Fruit fly (Drosophila melanogaster) S2 (cell line): ENCODE results near the gene Sgs5bis.

Experiments used
- CG8478 ChIP-seq: fragments of >200 bp; optimal IDR thresholded peaks from 2 replicates; lab custom pipeline; 2018
- CTCF ChIP-seq, 2 experiments: fragments of >200 bp; optimal IDR thresholded peaks; 2 replicates each; lab custom pipeline; 2018

The Sgs5bis gene

dm6 chr3R:17594086-17594485 is at the start of gene Sgs5bis:
Sgs5bis (plus strand) TSS chr3R:17594386.
- TF ChIP-seq CG8478 (no peak), CTCF (optimal IDR thresholded peaks at IDR 0.05; lab: Kevin White, UChicago) (no peak)

DNA sequence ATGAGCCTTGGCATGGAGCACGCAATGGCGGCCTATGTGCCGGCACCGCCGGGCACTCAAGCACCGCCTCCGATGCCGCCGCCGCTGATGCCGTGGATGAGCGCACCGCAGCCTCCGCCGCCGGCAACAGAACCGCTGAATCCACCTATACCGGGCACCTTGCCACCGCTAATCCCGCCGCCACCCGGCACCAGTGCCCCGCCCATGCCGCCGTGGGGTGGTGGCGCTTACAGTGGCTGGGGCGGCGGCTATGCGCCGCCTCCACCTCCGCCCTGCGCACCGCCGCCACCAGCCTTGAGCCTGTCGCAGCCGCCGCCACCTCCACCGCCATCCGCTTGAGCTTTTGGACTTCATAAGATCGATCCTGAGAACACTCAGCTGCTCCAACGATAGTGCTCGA is 49.6 kb upstream of the Sgs5bis start:
- no peak for TF ChIP-seq CTCF (optimal IDR thresholded peaks at IDR 0.05; lab: Kevin White, UChicago)
- no peak for TF ChIP-seq CG8478

DNA sequence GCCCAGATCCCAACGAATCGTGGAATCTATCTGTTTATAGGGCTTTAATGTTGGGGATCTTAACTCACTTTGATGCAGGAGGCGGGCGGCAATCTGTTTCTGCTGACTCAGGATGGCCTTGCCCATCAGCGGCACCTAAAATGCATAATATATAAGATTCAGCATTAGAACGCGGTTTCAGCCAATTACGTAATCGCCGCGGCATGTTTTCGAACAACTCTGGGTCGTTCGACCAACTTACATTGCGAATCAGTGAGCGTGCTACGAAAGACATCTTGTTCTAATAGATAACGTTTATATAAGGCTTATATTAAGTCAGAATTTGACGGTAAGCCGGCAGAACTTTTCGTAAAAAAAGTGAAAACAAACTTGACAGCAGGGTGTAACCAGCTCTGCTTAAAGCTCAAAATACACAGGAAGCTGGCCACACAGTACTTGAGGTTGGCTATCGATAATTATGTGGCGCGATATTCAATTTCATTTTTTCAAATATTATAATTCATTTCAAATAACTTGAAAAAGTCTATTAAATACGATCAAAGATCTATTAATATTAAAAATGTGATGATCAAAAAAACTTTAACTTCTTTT is 48.0 kb upstream of the Sgs5bis start, which contains the start of gene Prx3:
Gene Prx3 (minus strand): TSS at position 417 of the 591 bp plus-strand sequence.
- TF ChIP-seq CTCF (optimal IDR thresholded peaks at IDR 0.05; lab: Kevin White, UChicago) (no peak), CG8478 (no peak)

DNA sequence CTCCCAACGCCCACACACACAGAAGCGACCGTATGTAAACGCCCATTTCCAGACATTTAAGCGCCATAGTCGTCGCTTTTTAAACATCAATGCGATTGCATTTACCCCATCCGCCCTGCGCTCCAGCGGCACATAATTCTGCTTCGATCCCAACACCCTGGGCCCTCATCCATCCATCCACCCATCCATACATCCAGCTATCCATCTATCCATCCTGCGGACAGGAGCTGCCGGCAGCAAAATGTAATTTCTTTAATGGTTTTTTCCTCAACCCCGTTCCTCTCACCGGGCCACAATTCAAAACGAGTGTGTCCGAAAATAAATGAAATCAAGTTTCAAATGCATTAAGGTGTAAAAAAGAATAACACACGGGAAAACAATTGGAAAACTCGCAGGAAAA is 44.2 kb upstream of the Sgs5bis start:
- TF ChIP-seq CG8478 (no peak), CTCF (optimal IDR thresholded peaks at IDR 0.05; lab: Kevin White, UChicago) (no peak)

dm6 chr3R:17550827-17551468 is 43.2 kb upstream of the Sgs5bis start:
- TF ChIP-seq CG8478 (no peak), CTCF (optimal IDR thresholded peaks at IDR 0.05; lab: Kevin White, UChicago) (no peak)

- no peak for TF ChIP-seq CG8478
- TF ChIP-seq CTCF (optimal IDR thresholded peaks at IDR 0.05; lab: Kevin White, UChicago): no peak
Observed at dm6 chr3R:17557487-17557886, 36.7 kb upstream of the Sgs5bis start.

DNA sequence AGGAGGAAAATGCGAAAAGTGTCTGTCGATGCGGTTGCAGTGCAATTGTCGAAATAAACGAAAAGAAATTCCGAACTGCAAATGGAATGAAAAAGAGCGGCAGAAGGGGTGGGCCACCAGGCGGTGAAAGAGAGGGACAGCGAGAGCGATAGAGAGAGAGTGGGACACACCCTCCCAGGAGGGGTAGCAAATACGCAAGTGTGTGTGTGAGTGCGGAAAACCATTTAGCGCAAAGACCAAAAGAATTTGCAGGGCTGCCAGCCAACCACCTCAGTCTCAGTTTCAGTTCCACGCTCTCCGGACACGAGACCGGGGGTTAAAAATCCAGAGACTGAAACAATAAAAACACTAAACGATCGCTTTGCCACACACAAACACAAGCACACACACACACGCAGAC is 35.6 kb upstream of the Sgs5bis start, which contains the start of gene Hmx:
Gene Hmx (plus strand): TSS at position 301 of the 400 bp plus-strand sequence.
- TF ChIP-seq CG8478 (no peak), CTCF (optimal IDR thresholded peaks at IDR 0.05; lab: Kevin White, UChicago) (no peak)

DNA sequence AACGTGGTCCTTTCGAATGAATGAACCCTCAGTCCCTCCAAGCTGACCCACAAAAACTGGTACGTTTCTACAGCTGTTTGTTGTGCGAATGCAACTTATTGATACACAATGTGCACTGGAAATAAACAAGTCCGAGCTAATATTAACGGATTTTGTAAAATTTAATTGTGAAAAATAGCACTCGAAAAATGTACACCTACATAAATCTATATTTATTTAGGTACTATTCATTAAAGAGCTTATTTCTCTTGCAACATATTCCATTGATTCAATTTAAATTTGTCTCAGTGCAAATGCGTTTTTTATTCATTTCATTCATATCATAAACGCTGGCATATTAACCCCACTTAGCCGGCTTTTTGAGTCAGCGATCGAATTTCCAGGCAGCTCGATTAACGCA is 33.0 kb upstream of the Sgs5bis start:
- TF ChIP-seq CG8478: no peak
- TF ChIP-seq CTCF (optimal IDR thresholded peaks at IDR 0.05; lab: Kevin White, UChicago): no peak

DNA sequence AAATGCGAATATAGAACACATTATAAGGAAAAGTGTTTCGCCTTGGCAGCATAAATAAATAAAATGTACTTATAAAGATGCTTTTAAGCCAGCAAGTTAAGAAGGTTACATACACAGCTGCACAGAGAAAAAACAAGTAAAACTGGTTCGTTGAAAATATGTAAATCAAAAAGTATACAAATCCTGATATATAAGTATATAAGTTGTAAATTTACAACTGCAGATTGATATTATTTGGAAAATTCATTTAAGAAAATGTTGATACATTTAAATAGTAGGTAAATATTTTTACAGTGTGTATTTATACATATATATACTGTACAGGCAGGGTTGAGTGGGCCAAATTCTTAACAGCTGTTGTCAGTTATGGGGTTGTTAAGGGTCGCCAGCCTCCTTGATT is 29.3 kb upstream of the Sgs5bis start:
- TF ChIP-seq CG8478 (no peak), CTCF (optimal IDR thresholded peaks at IDR 0.05; lab: Kevin White, UChicago) (no peak)

DNA sequence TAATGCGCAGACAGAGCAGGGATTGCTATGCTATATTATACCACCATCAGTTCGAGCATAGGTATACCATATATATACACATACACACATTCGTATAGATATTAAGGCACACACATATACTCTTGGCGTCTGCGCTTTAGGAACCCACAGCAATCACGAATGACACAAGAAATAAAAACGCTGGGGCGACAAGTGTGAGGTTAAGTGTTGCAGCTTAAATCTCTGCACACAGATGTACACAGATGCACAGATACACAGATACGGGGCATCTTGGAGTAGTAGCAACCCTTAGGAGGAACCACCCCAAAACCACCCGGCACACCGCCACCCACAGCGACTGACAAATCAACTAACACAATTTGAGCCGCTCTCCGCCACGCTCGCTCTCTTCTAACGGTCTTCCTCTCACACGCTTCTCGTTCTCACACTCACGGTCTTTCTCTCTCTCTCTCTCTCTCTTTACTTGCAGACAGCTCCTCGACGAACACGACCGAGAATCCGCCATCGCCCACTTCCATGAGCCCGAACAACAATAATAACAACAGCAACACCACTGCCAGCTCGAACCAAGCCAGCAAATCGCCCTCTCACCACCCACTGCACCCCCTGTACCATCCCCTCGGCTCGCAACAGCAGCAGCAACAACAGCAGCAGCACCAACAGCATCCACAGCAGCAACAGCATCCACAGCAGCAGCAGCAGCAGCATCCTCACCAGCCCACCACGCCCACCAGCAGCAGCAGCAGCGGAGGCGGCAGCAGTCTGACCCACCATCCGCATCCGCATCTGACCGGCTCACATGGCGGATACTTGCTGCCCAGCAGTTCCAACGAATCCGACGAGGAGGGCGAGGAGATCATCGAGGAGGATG is 27.3 kb upstream of the Sgs5bis start:
- TF ChIP-seq CG8478 (no peak), CTCF (optimal IDR thresholded peaks at IDR 0.05; lab: Kevin White, UChicago) (no peak)

dm6 chr3R:17583658-17584460 is 10.3 kb upstream of the Sgs5bis start:
- TF ChIP-seq CG8478: no peak

DNA sequence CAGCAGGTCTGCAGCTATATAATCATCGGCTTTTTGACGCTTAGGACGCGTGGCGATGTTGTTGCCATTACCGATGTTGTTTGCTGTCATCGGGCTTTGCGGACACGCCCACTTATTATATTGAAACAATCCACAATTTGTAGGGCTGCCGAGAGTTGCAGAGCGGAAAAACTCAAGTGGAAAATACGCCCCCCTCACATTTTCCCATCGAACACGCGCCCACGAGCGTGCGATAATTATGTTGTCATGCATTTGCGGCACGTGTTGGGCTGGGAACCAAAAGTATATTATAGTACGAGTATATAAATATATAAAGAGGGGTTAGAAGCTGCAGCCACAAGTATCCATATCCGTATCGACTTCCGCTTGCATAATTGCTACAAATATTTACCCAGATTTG is 5.4 kb upstream of the Sgs5bis start:
- TF ChIP-seq CG8478: no peak
- TF ChIP-seq CTCF (optimal IDR thresholded peaks at IDR 0.05; lab: Kevin White, UChicago): no peak

DNA sequence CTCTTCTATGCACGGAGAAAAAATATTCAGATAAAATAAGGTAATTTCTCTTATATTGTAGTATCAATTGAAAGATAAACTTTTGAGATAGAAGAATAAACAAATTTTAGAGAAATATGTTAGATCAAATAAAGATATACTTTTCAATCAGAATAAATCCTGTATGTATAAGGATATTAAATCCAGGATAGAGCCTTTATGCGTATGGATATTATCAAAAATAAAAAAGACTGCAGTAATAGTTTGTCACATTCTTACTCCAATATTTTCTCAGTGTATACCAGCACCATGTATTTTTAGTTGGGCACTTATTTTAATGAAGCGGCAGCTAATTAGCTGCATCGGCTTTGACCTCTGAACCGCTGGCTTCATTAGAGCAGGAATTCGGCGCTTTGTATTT is 2.4 kb upstream of the Sgs5bis start:
- TF ChIP-seq CTCF (optimal IDR thresholded peaks at IDR 0.05; lab: Kevin White, UChicago) (no peak), CG8478 (no peak)

dm6 chr3R:17593470-17593869 is 716 bp upstream of the Sgs5bis start:
- TF ChIP-seq CG8478: no peak
- TF ChIP-seq CTCF (optimal IDR thresholded peaks at IDR 0.05; lab: Kevin White, UChicago): no peak

dm6 chr3R:17595084-17595483 is 898 bp downstream of the Sgs5bis start, which contains the start of gene Sgs5:
Sgs5 (plus strand) TSS chr3R:17595362.
- TF ChIP-seq CG8478: no peak
- no peak for TF ChIP-seq CTCF (optimal IDR thresholded peaks at IDR 0.05; lab: Kevin White, UChicago)
